Fruit fly (Drosophila melanogaster): ENCODE results near the gene Girdin.

- no peak for TF ChIP-seq CG8478 (optimal IDR thresholded peaks at IDR 0.05)
- no peak for TF ChIP-seq Dll (optimal IDR thresholded peaks at IDR 0.05)
- no peak for TF ChIP-seq psq (optimal IDR thresholded peaks at IDR 0.05)
- no peak for TF ChIP-seq usp (GFP tag; optimal IDR thresholded peaks at IDR 0.05)
These were observed 47.7 kb downstream of the Girdin start for dm6 chr3L:3226458-3226783.

Data from whole organism.